Worm (Caenorhabditis elegans) whole organism, early embryonic: ENCODE results near the gene str-77.

Experiments used
- B0310.2 ChIP-seq: sonication (generic microtip); optimal IDR thresholded peaks from 2 replicates; lab custom pipeline; 2016; ENCODE audit warnings: mild to moderate bottlenecking, missing genetic modification characterization, missing compliant biosample characterization
- F13C5.2 ChIP-seq: sonication (generic microtip); optimal IDR thresholded peaks from 2 replicates; lab custom pipeline; 2017; ENCODE audit warnings: mild to moderate bottlenecking, missing genetic modification characterization, inconsistent platforms, missing compliant biosample characterization
- aly-1 ChIP-seq: sonication (generic microtip); optimal IDR thresholded peaks from 2 replicates; lab custom pipeline; 2016; ENCODE audit warnings: missing genetic modification characterization, missing compliant biosample characterization
- ama-1 ChIP-seq: fragments of 150-350 bp; optimal IDR thresholded peaks from 2 replicates; lab custom pipeline; 2014
- ceh-13 ChIP-seq: fragments of 200-800 bp; sonication (Bioruptor generic); optimal IDR thresholded peaks from 2 replicates; lab custom pipeline; 2018; ENCODE audit warnings: mild to moderate bottlenecking, missing genetic modification characterization, missing compliant biosample characterization
- ceh-36 ChIP-seq: sonication (generic microtip); optimal IDR thresholded peaks from 2 replicates; lab custom pipeline; 2016; ENCODE audit warnings: missing genetic modification characterization, inconsistent platforms, missing compliant biosample characterization
- ets-7 ChIP-seq: sonication (generic microtip); optimal IDR thresholded peaks from 2 replicates; lab custom pipeline; 2016; ENCODE audit warnings: missing genotype, missing genetic modification characterization, missing compliant biosample characterization
- flt-1 ChIP-seq: fragments of 200-800 bp; sonication (Bioruptor generic); IDR thresholded peaks from 2 replicates; pipeline ENCODE4 v1.3.6; 2022; ENCODE audit warnings: missing genetic modification characterization, missing compliant biosample characterization
- hmbx-1 ChIP-seq: sonication (generic microtip); optimal IDR thresholded peaks from 2 replicates; lab custom pipeline; 2016; ENCODE audit warnings: mild to moderate bottlenecking, missing genetic modification characterization, missing compliant biosample characterization
- hmg-4 ChIP-seq: fragments of 200-800 bp; sonication (Bioruptor generic); optimal IDR thresholded peaks from 2 replicates; lab custom pipeline; 2018; ENCODE audit warnings: mild to moderate bottlenecking, missing genetic modification characterization, missing compliant biosample characterization
- hnd-1 ChIP-seq: sonication (generic microtip); optimal IDR thresholded peaks from 2 replicates; lab custom pipeline; 2016; ENCODE audit warnings: missing genetic modification characterization, missing compliant biosample characterization
- pes-1 ChIP-seq: fragments of 200-800 bp; sonication (Bioruptor generic); IDR thresholded peaks from 2 replicates; pipeline ENCODE4 v1.3.6; 2022; ENCODE audit warnings: missing genetic modification reagents, missing genetic modification characterization, missing compliant biosample characterization
- scrt-1 ChIP-seq: fragments of 200-800 bp; sonication (Bioruptor generic); IDR thresholded peaks from 2 replicates; pipeline ENCODE4 v1.3.6; 2022; ENCODE audit warnings: missing genetic modification characterization, missing compliant biosample characterization
- sea-1 ChIP-seq: fragments of 200-800 bp; sonication (Bioruptor generic); conservative IDR thresholded peaks from 2 replicates; pipeline ENCODE4 v1.3.6; 2022; ENCODE audit warnings: missing genetic modification characterization, missing compliant biosample characterization
- tbx-11 ChIP-seq: fragments of 200-800 bp; sonication (Bioruptor generic); IDR thresholded peaks from 2 replicates; pipeline ENCODE4 v1.3.6; 2022; ENCODE audit warnings: missing genetic modification characterization, missing compliant biosample characterization
- tbx-37 ChIP-seq: fragments of 200-800 bp; sonication (Bioruptor generic); conservative IDR thresholded peaks from 2 replicates; pipeline ENCODE4 v1.3.6; 2022; ENCODE audit warnings: missing genetic modification reagents, missing genetic modification characterization, missing compliant biosample characterization
- tra-4 ChIP-seq: sonication (generic microtip); optimal IDR thresholded peaks from 2 replicates; lab custom pipeline; 2017; ENCODE audit warnings: missing genetic modification characterization, missing compliant biosample characterization

The str-77 gene

ce11 chrV:17755592-17755991 lies 36.8 kb downstream of the str-77 start, which contains the start of gene pgp-9:
Gene pgp-9, plus strand, starts transcription at chrV:17755892.
- no peak for TF ChIP-seq tbx-11
- TF ChIP-seq aly-1 = no peak
- no peak for TF ChIP-seq hnd-1 (tag; lab: Kevin White, UChicago)
- no peak for TF ChIP-seq tra-4 (tag; lab: Kevin White, UChicago)
- TF ChIP-seq B0310.2 (tag; lab: Kevin White, UChicago) = no peak
- TF ChIP-seq ceh-36 (tag; lab: Kevin White, UChicago) = no peak
- no peak for TF ChIP-seq ceh-13 (GFP tag; lab: Kevin White, UChicago)
- no peak for TF ChIP-seq F13C5.2
- TF ChIP-seq flt-1 (GFP tag; lab: Robert Waterston, UW) = no peak
- TF ChIP-seq pes-1 (GFP tag; lab: Robert Waterston, UW) = no peak
- TF ChIP-seq ets-7 = no peak
- TF ChIP-seq hmbx-1 (tag; lab: Kevin White, UChicago) = no peak
- no peak for TF ChIP-seq tbx-37
- no peak for TF ChIP-seq sea-1
- no peak for TF ChIP-seq hmg-4 (GFP tag; lab: Kevin White, UChicago)
- no peak for TF ChIP-seq scrt-1 (GFP tag; lab: Robert Waterston, UW)
- TF ChIP-seq ama-1 = no peak

- TF ChIP-seq B0310.2 (tag; lab: Kevin White, UChicago) = no peak
Measured at ce11 chrV:17765077-17765476, 46.3 kb downstream of the str-77 start, which contains the start of the genes C47A10.16 and srh-283. Gene C47A10.16, minus strand, starts transcription at chrV:17765177. Gene srh-283, plus strand, starts transcription at chrV:17765348.

- TF ChIP-seq hmbx-1 (tag; lab: Kevin White, UChicago) = no peak
- no peak for TF ChIP-seq aly-1
- TF ChIP-seq tbx-11 = no peak
- TF ChIP-seq pes-1 (GFP tag; lab: Robert Waterston, UW) = no peak
- TF ChIP-seq B0310.2 (tag; lab: Kevin White, UChicago) = no peak
- no peak for TF ChIP-seq ets-7
- TF ChIP-seq ceh-36 (tag; lab: Kevin White, UChicago) = no peak
- TF ChIP-seq flt-1 (GFP tag; lab: Robert Waterston, UW) = no peak
- TF ChIP-seq scrt-1 (GFP tag; lab: Robert Waterston, UW) = no peak
- TF ChIP-seq F13C5.2 = no peak
- no peak for TF ChIP-seq hnd-1 (tag; lab: Kevin White, UChicago)
- no peak for TF ChIP-seq sea-1
- no peak for TF ChIP-seq hmg-4 (GFP tag; lab: Kevin White, UChicago)
- TF ChIP-seq ama-1 = no peak
- no peak for TF ChIP-seq tbx-37
- no peak for TF ChIP-seq tra-4 (tag; lab: Kevin White, UChicago)
- TF ChIP-seq ceh-13 (GFP tag; lab: Kevin White, UChicago) = no peak
Measured at ce11 chrV:17767249-17767648, 48.5 kb downstream of the str-77 start, which contains the start of gene srh-284. Gene srh-284, plus strand, starts transcription at chrV:17767549.

- TF ChIP-seq ceh-36 (tag; lab: Kevin White, UChicago) (no peak), ama-1 (no peak), hnd-1 (tag; lab: Kevin White, UChicago) (no peak), sea-1 (no peak), flt-1 (GFP tag; lab: Robert Waterston, UW) (no peak), scrt-1 (GFP tag; lab: Robert Waterston, UW) (no peak), F13C5.2 (no peak), tbx-11 (no peak), pes-1 (GFP tag; lab: Robert Waterston, UW) (no peak), hmbx-1 (tag; lab: Kevin White, UChicago) (no peak), B0310.2 (tag; lab: Kevin White, UChicago) (no peak), tra-4 (tag; lab: Kevin White, UChicago) (no peak), ceh-13 (GFP tag; lab: Kevin White, UChicago) (no peak), hmg-4 (GFP tag; lab: Kevin White, UChicago) (no peak), ets-7 (no peak), tbx-37 (no peak), aly-1 (no peak)
Measured at ce11 chrV:17767768-17768167, 49.0 kb downstream of the str-77 start.
